Worm (Caenorhabditis elegans): Measurements from ENCODE around the gene bmy-1.

DNA sequence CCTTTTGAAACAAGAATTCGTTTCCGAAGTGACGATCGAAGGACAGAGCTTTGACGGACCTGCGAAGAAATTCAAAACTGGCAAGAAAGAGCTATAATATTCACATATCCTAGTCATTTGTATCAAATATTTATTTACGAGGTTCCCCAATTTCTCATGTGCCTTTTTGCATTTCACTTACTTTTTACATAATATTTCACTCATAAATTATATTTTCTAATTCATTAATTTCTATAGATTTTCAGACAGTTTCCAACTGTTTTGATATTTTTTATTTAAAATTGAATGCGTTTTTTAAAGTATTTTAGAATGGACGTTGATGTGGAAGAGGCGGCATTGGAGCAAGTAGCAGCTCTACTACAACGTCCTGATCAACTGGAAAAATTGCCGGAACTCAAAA lies 757 bp downstream of the bmy-1 start, which contains the start of gene sec-6:
- TF ChIP-seq ceh-82 (tag; optimal IDR thresholded peaks at IDR 0.05) (no peak), arid-1 (GFP tag; conservative IDR thresholded peaks at IDR 0.05) (no peak), unc-130 (GFP tag; optimal IDR thresholded peaks at IDR 0.05) (no peak), unc-62 (GFP tag; optimal IDR thresholded peaks at IDR 0.05 in 1 of 2) (no peak), unc-62 (tag; optimal IDR thresholded peaks at IDR 0.05) (no peak)

All from whole organism, L4 larva.